Worm (Caenorhabditis elegans) whole organism, L3 larva: ENCODE data around the gene Y53F4B.9.

Experiments
- lin-15B ChIP-seq: fragments of 150-350 bp; optimal IDR thresholded peaks from 2 replicates; lab custom pipeline; 2014; ENCODE audit warnings: missing biosample characterization, missing genetic modification characterization
- mdl-1 ChIP-seq: fragments of 150-350 bp; optimal IDR thresholded peaks from 2 replicates; lab custom pipeline; 2014; ENCODE audit warnings: missing biosample characterization, missing genetic modification characterization

ce11 chrII:14964008-14964407 lies 46.2 kb downstream of the Y53F4B.9 start, which contains the start of gene elo-9:
- no peak for TF ChIP-seq lin-15B (tag; lab: Kevin White, UChicago)
- no peak for TF ChIP-seq mdl-1 (tag; lab: Kevin White, UChicago)
